Worm (Caenorhabditis elegans): ENCODE measurements around the gene fbxa-31.

DNA sequence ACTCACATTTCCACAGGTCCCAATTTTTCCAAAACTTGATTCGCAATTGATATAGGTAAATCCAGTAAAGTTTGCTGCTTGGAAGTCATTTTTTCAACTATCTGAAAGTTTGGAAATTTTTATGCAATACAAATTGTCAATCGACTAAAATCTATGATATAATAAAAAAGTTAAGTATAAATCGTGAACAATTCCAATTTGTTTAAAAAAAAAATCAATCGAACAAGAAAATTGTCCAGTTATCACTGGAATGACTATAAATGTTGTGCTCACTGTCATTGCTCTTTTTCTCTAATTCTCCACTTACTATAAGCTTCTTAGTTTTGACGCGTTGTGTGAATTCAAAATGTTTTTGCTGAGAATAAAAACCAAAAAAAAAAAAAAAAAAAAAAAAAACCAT is 2.1 kb downstream of the fbxa-31 start, which contains the start of gene fbxa-32:
- no peak for TF ChIP-seq snpc-4 (tag; optimal IDR thresholded peaks at IDR 0.05)
- no peak for TF ChIP-seq ces-1 (GFP tag; optimal IDR thresholded peaks at IDR 0.05)
- TF ChIP-seq nhr-12 (tag; optimal IDR thresholded peaks at IDR 0.05) = no peak
- no peak for TF ChIP-seq nhr-237 (tag; optimal IDR thresholded peaks at IDR 0.05)
- TF ChIP-seq tbx-8 (GFP tag; optimal IDR thresholded peaks at IDR 0.05) = no peak
- no peak for TF ChIP-seq nhr-28 (tag; optimal IDR thresholded peaks at IDR 0.05)
